Worm (Caenorhabditis elegans) whole organism, late embryonic: ENCODE results near the gene arl-3.

Source experiments
- ama-1 ChIP-seq: fragments of 150-350 bp; optimal IDR thresholded peaks from 2 replicates; lab custom pipeline; 2014
- ceh-34 ChIP-seq: sonication (generic microtip); optimal IDR thresholded peaks from 2 replicates; lab custom pipeline; 2016; ENCODE audit warnings: mild to moderate bottlenecking, missing genetic modification characterization, missing compliant biosample characterization
- dve-1 ChIP-seq: sonication (generic microtip); optimal IDR thresholded peaks from 2 replicates; lab custom pipeline; 2017; ENCODE audit warnings: antibody characterized with exemption, mild to moderate bottlenecking, missing genetic modification characterization, missing compliant biosample characterization
- lim-6 ChIP-seq: sonication (generic microtip); optimal IDR thresholded peaks from 2 replicates; lab custom pipeline; 2016; ENCODE audit warnings: missing genetic modification characterization, missing compliant biosample characterization
- pha-4 ChIP-seq: fragments of 150-350 bp; optimal IDR thresholded peaks from 2 replicates; lab custom pipeline; 2018; ENCODE audit warnings: missing biosample characterization, missing genetic modification reagents, missing genetic modification characterization
- syd-9 ChIP-seq: sonication (generic microtip); optimal IDR thresholded peaks from 2 replicates; lab custom pipeline; 2016; ENCODE audit warnings: mild to moderate bottlenecking, missing genetic modification characterization, moderate library complexity, missing compliant biosample characterization
- tbx-2 ChIP-seq: sonication (generic microtip); optimal IDR thresholded peaks from 2 replicates; lab custom pipeline; 2016; ENCODE audit warnings: missing genetic modification characterization, missing compliant biosample characterization

- TF ChIP-seq pha-4 (no peak), ama-1 (lab: Kevin White, UChicago) (no peak), ceh-34 (tag; lab: Kevin White, UChicago) (no peak), lim-6 (no peak), dve-1 (tag; lab: Kevin White, UChicago) (no peak), tbx-2 (no peak), syd-9 (tag; lab: Kevin White, UChicago) (no peak)
These were observed 2.2 kb downstream of the arl-3 start for ce11 chrII:14608508-14608907.
